Fruit fly (Drosophila melanogaster) S2 (cell line): ENCODE measurements around the gene hiro.
A peak's percentile ranks its signal among the peaks of the same experiment; 100 is the strongest.

ENCODE experiments used
- CG8478 ChIP-seq: fragments of >200 bp; optimal IDR thresholded peaks from 2 replicates; lab custom pipeline; 2018
- CTCF ChIP-seq, 2 experiments: fragments of >200 bp; optimal IDR thresholded peaks; 2 replicates each; lab custom pipeline; 2018

- TF ChIP-seq CG8478 (lab: Kevin White, UChicago), result no peak
- TF ChIP-seq CTCF (optimal IDR thresholded peaks at IDR 0.05; lab: Kevin White, UChicago), result peak; percentile 58 to 59
These were observed 39.4 kb downstream of the hiro start, which contains the start of gene Gale for dm6 chr3L:648155-649024.
